Fruit fly (Drosophila melanogaster) whole organism, pupa: ENCODE data around the gene CG14185.

Experiments
- CG13204 ChIP-seq: fragments of 200-800 bp; sonication (Bioruptor generic); optimal IDR thresholded peaks from 2 replicates; lab custom pipeline; 2018; ENCODE audit warnings: missing biosample characterization, mild to moderate bottlenecking, missing genetic modification characterization, moderate library complexity
- CG14655 ChIP-seq: fragments of 200-800 bp; sonication (Bioruptor generic); optimal IDR thresholded peaks from 3 replicates; lab custom pipeline; 2017; ENCODE audit warnings: mild to moderate bottlenecking, missing biosample characterization, missing genetic modification reagents, missing genetic modification characterization
- CG34367 ChIP-seq: fragments of 200-800 bp; sonication (Bioruptor generic); optimal IDR thresholded peaks from 2 replicates; lab custom pipeline; 2018; ENCODE audit warnings: missing biosample characterization, mild to moderate bottlenecking, missing genetic modification characterization
- CG4496 ChIP-seq: fragments of 200-800 bp; sonication (Bioruptor generic); IDR thresholded peaks from 3 replicates; pipeline ENCODE4 v1.3.6; 2022; ENCODE audit warnings: missing biosample characterization, missing genetic modification characterization
- CG8159 ChIP-seq: fragments of 200-800 bp; sonication (Bioruptor generic); optimal IDR thresholded peaks from 3 replicates; lab custom pipeline; 2018; ENCODE audit warnings: missing biosample characterization, mild to moderate bottlenecking, missing genetic modification characterization, moderate library complexity
- Ets98B ChIP-seq: fragments of 200-800 bp; sonication (Bioruptor generic); IDR thresholded peaks from 2 replicates; pipeline ENCODE4 v1.3.6; 2022; ENCODE audit warnings: missing biosample characterization, missing genetic modification characterization
- Pif1A ChIP-seq: fragments of 200-800 bp; sonication (Bioruptor generic); optimal IDR thresholded peaks from 3 replicates; lab custom pipeline; 2016; ENCODE audit warnings: missing biosample characterization, missing genetic modification characterization
- Snoo ChIP-seq: fragments of 200-800 bp; sonication (Bioruptor generic); optimal IDR thresholded peaks from 3 replicates; lab custom pipeline; 2017; ENCODE audit warnings: missing biosample characterization, mild to moderate bottlenecking, missing genetic modification characterization, inconsistent platforms
- gl ChIP-seq: fragments of 200-800 bp; sonication (Bioruptor generic); optimal IDR thresholded peaks from 2 replicates; lab custom pipeline; 2018; ENCODE audit warnings: missing biosample characterization, mild to moderate bottlenecking, missing genetic modification characterization
- rn ChIP-seq: fragments of 200-800 bp; sonication (Bioruptor generic); IDR thresholded peaks from 2 replicates; pipeline ENCODE4 v1.3.6; 2022; ENCODE audit warnings: missing biosample characterization, missing genetic modification characterization

DNA sequence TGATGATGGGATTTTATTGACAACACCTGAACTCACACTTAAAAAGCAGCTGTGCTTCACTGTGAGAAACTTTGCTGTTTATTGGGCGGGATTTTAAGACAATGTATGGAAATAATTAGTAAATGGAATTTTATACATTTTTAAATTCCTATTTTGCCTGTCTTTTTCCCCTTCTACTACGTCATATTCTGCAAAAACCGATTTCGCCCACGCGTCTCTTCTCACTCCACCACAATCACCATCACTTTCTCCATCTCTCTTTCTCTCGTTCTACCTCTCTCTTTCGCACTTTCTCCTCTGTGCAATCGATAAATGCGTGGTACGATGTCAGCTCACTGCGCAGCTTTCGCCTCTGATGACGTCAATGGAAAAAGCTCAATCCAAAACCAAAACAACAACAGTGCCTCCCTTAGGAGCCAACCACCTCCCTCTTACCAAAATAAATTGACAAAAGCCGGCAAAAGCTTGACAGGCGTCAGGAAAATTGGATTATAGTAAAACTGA lies 1.3 kb upstream of the CG14185 start:
- no peak for TF ChIP-seq Ets98B
- no peak for TF ChIP-seq gl (tag; lab: Kevin White, UChicago)
- TF ChIP-seq CG14655 (GFP tag; lab: Kevin White, UChicago) = no peak
- no peak for TF ChIP-seq CG13204 (GFP tag; lab: Kevin White, UChicago)
- no peak for TF ChIP-seq CG34367 (tag; lab: Kevin White, UChicago)
- no peak for TF ChIP-seq Pif1A
- TF ChIP-seq Snoo = no peak
- no peak for TF ChIP-seq rn (GFP tag; lab: Robert Waterston, UW)
- TF ChIP-seq CG4496 = no peak
- TF ChIP-seq CG8159 = no peak
